Fruit fly (Drosophila melanogaster) whole organism, prepupa: Measurements from ENCODE around the gene NetA.

Experiments used
- Blimp-1 ChIP-seq: fragments of 200-800 bp; sonication (Bioruptor generic); optimal IDR thresholded peaks from 3 replicates; lab custom pipeline; 2017; ENCODE audit warnings: missing biosample characterization, missing genetic modification characterization, mild to moderate bottlenecking, moderate library complexity, missing genetic modification reagents
- CG10631 ChIP-seq: fragments of 200-800 bp; sonication (Bioruptor generic); optimal IDR thresholded peaks from 2 replicates; lab custom pipeline; 2016; ENCODE audit warnings: missing biosample characterization, missing genetic modification characterization
- CG11294 ChIP-seq: fragments of 200-800 bp; sonication (Bioruptor generic); IDR thresholded peaks from 2 replicates; pipeline ENCODE4 v1.3.6; 2022; ENCODE audit warnings: missing biosample characterization, missing genetic modification characterization
- CG11902 ChIP-seq: fragments of 200-800 bp; sonication (Bioruptor generic); optimal IDR thresholded peaks from 3 replicates; lab custom pipeline; 2016; ENCODE audit warnings: missing biosample characterization, missing genetic modification characterization
- CG15336 ChIP-seq: fragments of 200-800 bp; sonication (Bioruptor generic); IDR thresholded peaks from 2 replicates; pipeline ENCODE4 v1.3.6; 2022; ENCODE audit warnings: missing biosample characterization, missing genetic modification characterization
- CG1621 ChIP-seq: fragments of 200-800 bp; sonication (Bioruptor generic); optimal IDR thresholded peaks from 3 replicates; lab custom pipeline; 2018; ENCODE audit warnings: missing biosample characterization, mild to moderate bottlenecking, missing genetic modification characterization
- CG16779 ChIP-seq: fragments of 200-800 bp; sonication (Bioruptor generic); optimal IDR thresholded peaks from 3 replicates; lab custom pipeline; 2017; ENCODE audit warnings: missing biosample characterization, mild to moderate bottlenecking, missing genetic modification characterization
- CG3032 ChIP-seq: fragments of 200-800 bp; optimal IDR thresholded peaks from 2 replicates; lab custom pipeline; 2019; ENCODE audit warnings: missing biosample characterization, mild to moderate bottlenecking, missing genetic modification characterization, moderate library complexity
- CG32006 ChIP-seq: fragments of 200-800 bp; sonication (Bioruptor generic); optimal IDR thresholded peaks from 3 replicates; lab custom pipeline; 2017; ENCODE audit warnings: missing biosample characterization, mild to moderate bottlenecking, missing genetic modification characterization
- CG34406 ChIP-seq: fragments of 200-800 bp; sonication (Bioruptor generic); optimal IDR thresholded peaks from 3 replicates; lab custom pipeline; 2016; ENCODE audit warnings: missing biosample characterization, missing genetic modification characterization
- CG3919 ChIP-seq: fragments of 200-800 bp; sonication (Bioruptor generic); optimal IDR thresholded peaks from 3 replicates; lab custom pipeline; 2016; ENCODE audit warnings: missing biosample characterization, missing genetic modification characterization
- CG6163 ChIP-seq: fragments of 200-800 bp; sonication (Bioruptor generic); IDR thresholded peaks from 3 replicates; pipeline ENCODE4 v1.3.6; 2022; ENCODE audit warnings: missing biosample characterization, missing genetic modification characterization
- CG6276 ChIP-seq: fragments of 200-800 bp; sonication (Bioruptor generic); optimal IDR thresholded peaks from 2 replicates; lab custom pipeline; 2017; ENCODE audit warnings: missing biosample characterization, mild to moderate bottlenecking, missing genetic modification characterization
- CG6792 ChIP-seq: fragments of 200-800 bp; sonication (Bioruptor generic); optimal IDR thresholded peaks from 3 replicates; lab custom pipeline; 2016; ENCODE audit warnings: missing biosample characterization, missing genetic modification characterization
- CG6808 ChIP-seq: fragments of 200-800 bp; sonication (Bioruptor generic); optimal IDR thresholded peaks from 3 replicates; lab custom pipeline; 2017; ENCODE audit warnings: missing biosample characterization, missing genetic modification characterization, mild to moderate bottlenecking, moderate library complexity, missing genetic modification reagents
- CG6854 ChIP-seq: fragments of 200-800 bp; sonication (Bioruptor generic); optimal IDR thresholded peaks from 2 replicates; lab custom pipeline; 2017; ENCODE audit warnings: missing biosample characterization, mild to moderate bottlenecking, missing genetic modification characterization
- CG7368 ChIP-seq: fragments of 200-800 bp; sonication (Bioruptor generic); optimal IDR thresholded peaks from 3 replicates; lab custom pipeline; 2016; ENCODE audit warnings: missing biosample characterization, missing genetic modification characterization
- CG8119 ChIP-seq: fragments of 200-800 bp; sonication (Bioruptor generic); IDR thresholded peaks from 3 replicates; pipeline ENCODE4 v1.3.6; 2022; ENCODE audit warnings: missing biosample characterization, missing genetic modification characterization
- CG8319 ChIP-seq: fragments of 200-800 bp; sonication (Bioruptor generic); optimal IDR thresholded peaks from 3 replicates; lab custom pipeline; 2016; ENCODE audit warnings: missing biosample characterization, missing genetic modification characterization
- CG8632 ChIP-seq: fragments of 200-800 bp; sonication (Bioruptor generic); optimal IDR thresholded peaks from 3 replicates; lab custom pipeline; 2016; ENCODE audit warnings: missing biosample characterization, missing genetic modification characterization
- Eip75B ChIP-seq: fragments of 200-800 bp; sonication (Bioruptor generic); optimal IDR thresholded peaks from 3 replicates; lab custom pipeline; 2016; ENCODE audit warnings: missing biosample characterization, missing genetic modification characterization
- Eip78C ChIP-seq: fragments of 200-800 bp; sonication (Bioruptor generic); peaks from one replicate; lab custom pipeline; 2016; ENCODE audit warnings: missing biosample characterization, missing genetic modification characterization
- Eip93F ChIP-seq: fragments of 200-800 bp; sonication (Bioruptor generic); optimal IDR thresholded peaks from 2 replicates; lab custom pipeline; 2016; ENCODE audit warnings: missing biosample characterization, mild to moderate bottlenecking, missing genetic modification characterization
- Ets21C ChIP-seq: fragments of 200-800 bp; sonication (Bioruptor generic); optimal IDR thresholded peaks from 3 replicates; lab custom pipeline; 2016; ENCODE audit warnings: missing biosample characterization, missing genetic modification characterization
- Ets96B ChIP-seq: fragments of 200-800 bp; optimal IDR thresholded peaks from 2 replicates; lab custom pipeline; 2019; ENCODE audit warnings: missing biosample characterization, mild to moderate bottlenecking, missing genetic modification characterization, moderate library complexity
- Hr38 ChIP-seq: sonication (Bioruptor generic); optimal IDR thresholded peaks from 2 replicates; lab custom pipeline; 2016; ENCODE audit warnings: missing biosample characterization, missing genetic modification characterization
- Hr39 ChIP-seq: fragments of 200-800 bp; sonication (Bioruptor generic); optimal IDR thresholded peaks from 2 replicates; lab custom pipeline; 2016; ENCODE audit warnings: missing biosample characterization, missing genetic modification characterization
- Hr4 ChIP-seq: fragments of 200-800 bp; sonication (Bioruptor generic); optimal IDR thresholded peaks from 3 replicates; lab custom pipeline; 2016; ENCODE audit warnings: missing biosample characterization, missing genetic modification characterization
- Lpt ChIP-seq: fragments of 200-800 bp; sonication (Bioruptor generic); optimal IDR thresholded peaks from 3 replicates; lab custom pipeline; 2016; ENCODE audit warnings: missing biosample characterization, missing genetic modification characterization
- Met ChIP-seq: fragments of 200-800 bp; sonication (Bioruptor generic); optimal IDR thresholded peaks from 3 replicates; lab custom pipeline; 2016; ENCODE audit warnings: missing biosample characterization, missing genetic modification characterization
- OdsH ChIP-seq: fragments of 200-800 bp; sonication (Bioruptor generic); optimal IDR thresholded peaks from 3 replicates; lab custom pipeline; 2016; ENCODE audit warnings: missing biosample characterization, missing genetic modification characterization
- Smox ChIP-seq: fragments of 200-800 bp; sonication (Bioruptor generic); optimal IDR thresholded peaks from 3 replicates; lab custom pipeline; 2016; ENCODE audit warnings: missing biosample characterization, missing genetic modification characterization
- Sox102F ChIP-seq: fragments of 200-800 bp; sonication (Bioruptor generic); optimal IDR thresholded peaks from 2 replicates; lab custom pipeline; 2016; ENCODE audit warnings: missing biosample characterization, mild to moderate bottlenecking, missing genetic modification characterization
- Sox14 ChIP-seq: fragments of 200-800 bp; sonication (Bioruptor generic); optimal IDR thresholded peaks from 3 replicates; lab custom pipeline; 2016; ENCODE audit warnings: missing biosample characterization, missing genetic modification characterization
- Sox15 ChIP-seq: fragments of 200-800 bp; sonication (Bioruptor generic); optimal IDR thresholded peaks from 3 replicates; lab custom pipeline; 2016; ENCODE audit warnings: missing biosample characterization, missing genetic modification characterization
- achi ChIP-seq: fragments of 200-800 bp; sonication (Bioruptor generic); optimal IDR thresholded peaks from 3 replicates; lab custom pipeline; 2016; ENCODE audit warnings: missing biosample characterization, missing genetic modification characterization
- cyc ChIP-seq: fragments of 200-800 bp; sonication (Bioruptor generic); optimal IDR thresholded peaks from 3 replicates; lab custom pipeline; 2016; ENCODE audit warnings: missing biosample characterization, missing genetic modification characterization
- dac ChIP-seq: fragments of 200-800 bp; sonication (Bioruptor generic); optimal IDR thresholded peaks from 2 replicates; lab custom pipeline; 2017; ENCODE audit warnings: missing biosample characterization, mild to moderate bottlenecking, missing genetic modification characterization
- dsx ChIP-seq: fragments of 200-800 bp; optimal IDR thresholded peaks from 3 replicates; lab custom pipeline; 2019; ENCODE audit warnings: missing biosample characterization, mild to moderate bottlenecking, missing genetic modification characterization, moderate library complexity; ENCODE audit not compliant: poor library complexity, severe bottlenecking
- eg ChIP-seq: fragments of 200-800 bp; sonication (Bioruptor generic); IDR thresholded peaks from 3 replicates; pipeline ENCODE4 v1.3.6; 2022; ENCODE audit warnings: missing biosample characterization, missing genetic modification characterization
- fd59A ChIP-seq: fragments of 200-800 bp; sonication (Bioruptor generic); optimal IDR thresholded peaks from 2 replicates; lab custom pipeline; 2017; ENCODE audit warnings: missing biosample characterization, mild to moderate bottlenecking, missing genetic modification characterization, missing genetic modification reagents
- fd85E ChIP-seq: fragments of 200-800 bp; sonication (Bioruptor generic); optimal IDR thresholded peaks from 3 replicates; lab custom pipeline; 2016; ENCODE audit warnings: missing biosample characterization, missing genetic modification characterization
- fkh ChIP-seq: fragments of 200-800 bp; sonication (Bioruptor generic); optimal IDR thresholded peaks from 3 replicates; lab custom pipeline; 2017; ENCODE audit warnings: missing biosample characterization, mild to moderate bottlenecking, missing genetic modification characterization, moderate library complexity
- lz ChIP-seq: fragments of 200-800 bp; sonication (Bioruptor generic); optimal IDR thresholded peaks from 3 replicates; lab custom pipeline; 2016; ENCODE audit warnings: missing biosample characterization, missing genetic modification characterization
- pdm3 ChIP-seq: fragments of 200-800 bp; sonication (Bioruptor generic); optimal IDR thresholded peaks from 3 replicates; lab custom pipeline; 2016; ENCODE audit warnings: missing biosample characterization, missing genetic modification characterization
- salr ChIP-seq, 2 experiments: fragments of 200-800 bp; sonication (Bioruptor generic); optimal IDR thresholded peaks; 3 replicates each; lab custom pipeline; 2016 to 2018; ENCODE audit warnings: missing biosample characterization in 2 of 2, missing genetic modification characterization in 2 of 2, mild to moderate bottlenecking in 1 of 2
- spab ChIP-seq: fragments of 200-800 bp; sonication (Bioruptor generic); optimal IDR thresholded peaks from 2 replicates; lab custom pipeline; 2017; ENCODE audit warnings: missing biosample characterization, mild to moderate bottlenecking, missing genetic modification characterization, missing genetic modification reagents
- ss ChIP-seq, 2 experiments: fragments of 200-800 bp; sonication (Bioruptor generic); optimal IDR thresholded peaks; 2 replicates in 1 of 2; 3 replicates in 1 of 2; lab custom pipeline; 2017 to 2018; ENCODE audit warnings: mild to moderate bottlenecking in 2 of 2, missing biosample characterization in 2 of 2, missing genetic modification characterization in 2 of 2, moderate library complexity in 1 of 2
- svp ChIP-seq: fragments of 200-800 bp; sonication (Bioruptor generic); peaks from one replicate; lab custom pipeline; 2016; ENCODE audit warnings: missing biosample characterization, missing genetic modification characterization
- topi ChIP-seq: fragments of 200-800 bp; sonication (Bioruptor generic); optimal IDR thresholded peaks from 3 replicates; lab custom pipeline; 2016; ENCODE audit warnings: missing biosample characterization, missing genetic modification characterization
- vri ChIP-seq: fragments of 200-800 bp; sonication (Bioruptor generic); optimal IDR thresholded peaks from 3 replicates; lab custom pipeline; 2016; ENCODE audit warnings: missing biosample characterization, mild to moderate bottlenecking, missing genetic modification characterization

Gene NetA

dm6 chrX:14627080-14627796, 26.5 kb downstream of the NetA start:
- TF ChIP-seq salr (GFP tag; optimal IDR thresholded peaks at IDR 0.05; lab: Kevin White, UChicago), result no peak
- peak; percentile 15 for TF ChIP-seq CG34406 (GFP tag; lab: Kevin White, UChicago)
- TF ChIP-seq CG7368 (GFP tag; lab: Kevin White, UChicago), result no peak
- TF ChIP-seq svp (GFP tag; lab: Kevin White, UChicago), result peak; percentile 39
- TF ChIP-seq CG11294 (GFP tag; lab: Robert Waterston, UW), result no peak
- TF ChIP-seq CG1621 (tag; lab: Kevin White, UChicago), result no peak
- TF ChIP-seq Eip93F (GFP tag; lab: Kevin White, UChicago), result no peak
- peak; percentile 11 for TF ChIP-seq Smox (GFP tag; lab: Kevin White, UChicago)
- no peak for TF ChIP-seq dac
- no peak for TF ChIP-seq CG6854
- no peak for TF ChIP-seq fd85E (GFP tag; lab: Kevin White, UChicago)
- TF ChIP-seq CG8119 (GFP tag; lab: Robert Waterston, UW), result 0 out of 3 replicates have a peak, but pooled peaks have one; percentile 39
- peak; percentile 28 for TF ChIP-seq lz
- TF ChIP-seq Eip75B (GFP tag; lab: Kevin White, UChicago), result peak; percentile 17
- peak; percentile 36 for TF ChIP-seq achi (GFP tag; lab: Kevin White, UChicago)
- peak; percentile 10 for TF ChIP-seq Hr39 (GFP tag; lab: Kevin White, UChicago)
- no peak for TF ChIP-seq cyc (GFP tag; lab: Kevin White, UChicago)
- peak; percentile 30 for TF ChIP-seq Ets96B
- TF ChIP-seq Met, result peak; percentile 45
- TF ChIP-seq CG6808 (GFP tag; lab: Kevin White, UChicago), result peak; percentile 16
- no peak for TF ChIP-seq fd59A (GFP tag; lab: Kevin White, UChicago)
- TF ChIP-seq CG6792 (GFP tag; lab: Kevin White, UChicago), result peak; percentile 9
- TF ChIP-seq CG10631 (GFP tag; lab: Kevin White, UChicago), result peak; percentile 33
- no peak for TF ChIP-seq Lpt (GFP tag; lab: Kevin White, UChicago)
- TF ChIP-seq Ets21C (GFP tag; lab: Kevin White, UChicago), result no peak
- TF ChIP-seq Eip78C (GFP tag; lab: Kevin White, UChicago), result peak; percentile 68
- no peak for TF ChIP-seq vri (GFP tag; lab: Kevin White, UChicago)
- peak; percentile 13 for TF ChIP-seq CG8319
- peak; percentile 19 for TF ChIP-seq Sox14 (GFP tag; lab: Kevin White, UChicago)
- no peak for TF ChIP-seq ss (GFP tag; optimal IDR thresholded peaks at IDR 0.05; lab: Kevin White, UChicago)
- TF ChIP-seq CG6276 (GFP tag; lab: Kevin White, UChicago), result no peak
- no peak for TF ChIP-seq Blimp-1 (GFP tag; lab: Kevin White, UChicago)
- TF ChIP-seq CG8632 (GFP tag; lab: Kevin White, UChicago), result no peak
- peak; percentile 38 for TF ChIP-seq CG3032 (tag; lab: Kevin White, UChicago)
- peak; percentile 24 for TF ChIP-seq Sox102F (GFP tag; lab: Kevin White, UChicago)
- TF ChIP-seq spab (GFP tag; lab: Kevin White, UChicago), result peak; percentile 9
- TF ChIP-seq Hr38 (GFP tag; lab: Kevin White, UChicago), result no peak
- TF ChIP-seq CG6163 (GFP tag; lab: Robert Waterston, UW), result peak; percentile 30; the same call in 1 of the 3 replicates
- TF ChIP-seq topi (GFP tag; lab: Kevin White, UChicago), result peak; percentile 33
- peak; percentile 26 for TF ChIP-seq Hr4 (GFP tag; lab: Kevin White, UChicago)
- no peak for TF ChIP-seq CG11902
- peak; percentile 18 for TF ChIP-seq dsx (GFP tag; lab: Kevin White, UChicago)
- no peak for TF ChIP-seq CG15336 (GFP tag; lab: Robert Waterston, UW)
- TF ChIP-seq CG32006 (GFP tag; lab: Kevin White, UChicago), result peak; percentile 32
- TF ChIP-seq eg (GFP tag; lab: Robert Waterston, UW), result 0 out of 3 replicates have a peak, but pooled peaks have one; percentile 20
- TF ChIP-seq pdm3 (GFP tag; lab: Kevin White, UChicago), result peak; percentile 27
- no peak for TF ChIP-seq CG16779 (tag; lab: Kevin White, UChicago)
- peak; percentile 30 for TF ChIP-seq OdsH (GFP tag; lab: Kevin White, UChicago)
- TF ChIP-seq Sox15, result no peak
- TF ChIP-seq fkh (GFP tag; lab: Kevin White, UChicago), result peak; percentile 78
- peak; percentile 30 for TF ChIP-seq CG3919 (GFP tag; lab: Kevin White, UChicago)
